Worm (Caenorhabditis elegans) whole organism, young adult: Measurements from ENCODE around the gene ZK795.3.
A peak's percentile ranks its signal among the peaks of the same experiment; 100 is the strongest.

Experiments used
- B0019.2 ChIP-seq: fragments of 200-800 bp; sonication (Bioruptor generic); conservative IDR thresholded peaks from 2 replicates; pipeline ENCODE4 v1.3.6; 2022; ENCODE audit warnings: missing genetic modification reagents, missing genetic modification characterization, missing compliant biosample characterization
- B0261.1 ChIP-seq: sonication (generic microtip); optimal IDR thresholded peaks from 2 replicates; lab custom pipeline; 2016; ENCODE audit warnings: mild to moderate bottlenecking, missing genetic modification characterization, moderate library complexity, missing compliant biosample characterization
- D2030.7 ChIP-seq: fragments of 200-800 bp; sonication (Bioruptor generic); IDR thresholded peaks from 2 replicates; pipeline ENCODE4 v1.3.6; 2022; ENCODE audit warnings: missing genetic modification reagents, missing genetic modification characterization, missing compliant biosample characterization
- F52B5.7 ChIP-seq: sonication (generic microtip); optimal IDR thresholded peaks from 2 replicates; lab custom pipeline; 2016; ENCODE audit warnings: mild to moderate bottlenecking, missing genetic modification characterization, missing compliant biosample characterization
- F57A8.1 ChIP-seq: fragments of 200-800 bp; sonication (Bioruptor generic); optimal IDR thresholded peaks from 2 replicates; lab custom pipeline; 2018; ENCODE audit warnings: mild to moderate bottlenecking, missing genetic modification characterization, moderate library complexity, missing compliant biosample characterization
- T26A5.8 ChIP-seq: sonication (generic microtip); optimal IDR thresholded peaks from 2 replicates; lab custom pipeline; 2016; ENCODE audit warnings: missing genetic modification characterization, missing compliant biosample characterization
- Y53F4B.3 ChIP-seq: fragments of 200-800 bp; sonication (Bioruptor generic); IDR thresholded peaks from 2 replicates; pipeline ENCODE4 v1.3.6; 2022; ENCODE audit warnings: missing genetic modification reagents, missing genetic modification characterization, missing compliant biosample characterization
- Y53G8AR.9 ChIP-seq: fragments of 200-800 bp; sonication (Bioruptor generic); conservative IDR thresholded peaks from 2 replicates; pipeline ENCODE4 v1.3.6; 2022; ENCODE audit warnings: missing genetic modification reagents, missing genetic modification characterization, missing compliant biosample characterization
- Y67H2A.10 ChIP-seq: fragments of 200-800 bp; sonication (Bioruptor generic); conservative IDR thresholded peaks from 2 replicates; pipeline ENCODE4 v1.3.6; 2022; ENCODE audit warnings: missing genetic modification reagents, missing genetic modification characterization, missing compliant biosample characterization
- aptf-2 ChIP-seq: fragments of 200-800 bp; sonication (Bioruptor generic); conservative IDR thresholded peaks from 2 replicates; pipeline ENCODE4 v1.3.6; 2022; ENCODE audit warnings: missing genetic modification reagents, missing genetic modification characterization, missing compliant biosample characterization
- aptf-3 ChIP-seq: fragments of 200-800 bp; sonication (Bioruptor generic); IDR thresholded peaks from 2 replicates; pipeline ENCODE4 v1.3.6; 2022; ENCODE audit warnings: missing genetic modification characterization, missing compliant biosample characterization
- athp-1 ChIP-seq: sonication (generic microtip); optimal IDR thresholded peaks from 2 replicates; lab custom pipeline; 2017; ENCODE audit warnings: mild to moderate bottlenecking, missing genetic modification characterization, missing compliant biosample characterization
- attf-6 ChIP-seq: fragments of 200-800 bp; sonication (Bioruptor generic); IDR thresholded peaks from 2 replicates; pipeline ENCODE4 v1.3.6; 2022; ENCODE audit warnings: missing genetic modification reagents, missing genetic modification characterization, missing compliant biosample characterization
- bed-1 ChIP-seq: fragments of 200-800 bp; sonication (Bioruptor generic); IDR thresholded peaks from 2 replicates; pipeline ENCODE4 v1.3.6; 2022; ENCODE audit warnings: missing genetic modification reagents, missing genetic modification characterization, missing compliant biosample characterization
- bed-2 ChIP-seq: fragments of 200-800 bp; sonication (Bioruptor generic); IDR thresholded peaks from 2 replicates; pipeline ENCODE4 v1.3.6; 2022; ENCODE audit warnings: missing genetic modification reagents, missing genetic modification characterization, missing compliant biosample characterization
- ccch-3 ChIP-seq: fragments of 200-800 bp; sonication (Bioruptor generic); optimal IDR thresholded peaks from 2 replicates; lab custom pipeline; 2018; ENCODE audit warnings: mild to moderate bottlenecking, missing genetic modification characterization, missing compliant biosample characterization
- ceh-100 ChIP-seq: fragments of 200-800 bp; sonication (Bioruptor generic); IDR thresholded peaks from 2 replicates; pipeline ENCODE4 v1.3.6; 2022; ENCODE audit warnings: missing genetic modification reagents, missing genetic modification characterization, missing compliant biosample characterization
- ceh-27 ChIP-seq: fragments of 200-800 bp; sonication (Bioruptor generic); optimal IDR thresholded peaks from 2 replicates; lab custom pipeline; 2018; ENCODE audit warnings: mild to moderate bottlenecking, missing genetic modification characterization, moderate library complexity, missing compliant biosample characterization
- dox-1 ChIP-seq: fragments of 200-800 bp; sonication (Bioruptor generic); IDR thresholded peaks from 2 replicates; pipeline ENCODE4 v1.3.6; 2022; ENCODE audit warnings: missing genetic modification reagents, missing genetic modification characterization, missing compliant biosample characterization
- egl-18 ChIP-seq: fragments of 200-800 bp; sonication (Bioruptor generic); IDR thresholded peaks from 2 replicates; pipeline ENCODE4 v1.3.6; 2022; ENCODE audit warnings: missing genetic modification reagents, missing genetic modification characterization, missing compliant biosample characterization
- egrh-3 ChIP-seq: fragments of 200-800 bp; sonication (Bioruptor generic); IDR thresholded peaks from 2 replicates; pipeline ENCODE4 v1.3.6; 2022; ENCODE audit warnings: missing genetic modification reagents, missing genetic modification characterization, missing compliant biosample characterization
- ets-4 ChIP-seq: fragments of 200-800 bp; sonication (Bioruptor generic); optimal IDR thresholded peaks from 2 replicates; lab custom pipeline; 2018; ENCODE audit warnings: mild to moderate bottlenecking, missing genetic modification characterization, missing compliant biosample characterization
- fkh-3 ChIP-seq: sonication (generic microtip); optimal IDR thresholded peaks from 2 replicates; lab custom pipeline; 2016; ENCODE audit warnings: mild to moderate bottlenecking, missing genetic modification characterization, missing compliant biosample characterization
- him-1 ChIP-seq: sonication (generic microtip); optimal IDR thresholded peaks from 2 replicates; lab custom pipeline; 2016; ENCODE audit warnings: missing genotype, missing genetic modification reagents, missing genetic modification characterization, missing compliant biosample characterization
- hlh-26 ChIP-seq: fragments of 200-800 bp; sonication (Bioruptor generic); conservative IDR thresholded peaks from 2 replicates; pipeline ENCODE4 v1.3.6; 2022; ENCODE audit warnings: missing genetic modification reagents, missing genetic modification characterization, missing compliant biosample characterization
- hsf-1 ChIP-seq: fragments of 200-800 bp; sonication (Bioruptor generic); IDR thresholded peaks from 2 replicates; pipeline ENCODE4 v1.3.6; 2022; ENCODE audit warnings: missing genetic modification reagents, missing genetic modification characterization, missing compliant biosample characterization
- let-526 ChIP-seq: fragments of 200-800 bp; sonication (Bioruptor generic); IDR thresholded peaks from 2 replicates; pipeline ENCODE4 v1.3.6; 2022; ENCODE audit warnings: missing genetic modification reagents, missing genetic modification characterization, missing compliant biosample characterization
- let-607 ChIP-seq, 2 experiments: fragments of 200-800 bp in 1 of 2; sonication (Bioruptor generic) in 1 of 2; sonication (generic microtip) in 1 of 2; optimal IDR thresholded peaks; 2 replicates each; lab custom pipeline; 2016 to 2018; ENCODE audit warnings: mild to moderate bottlenecking in 2 of 2, missing compliant biosample characterization in 2 of 2, missing genetic modification characterization in 2 of 2, moderate library complexity in 2 of 2, missing genotype in 1 of 2
- lir-1 ChIP-seq: fragments of 200-800 bp; sonication (Bioruptor generic); conservative IDR thresholded peaks from 2 replicates; pipeline ENCODE4 v1.3.6; 2022; ENCODE audit warnings: missing genetic modification reagents, missing genetic modification characterization, missing compliant biosample characterization
- lsl-1 ChIP-seq: fragments of 200-800 bp; sonication (Bioruptor generic); optimal IDR thresholded peaks from 2 replicates; lab custom pipeline; 2018; ENCODE audit warnings: mild to moderate bottlenecking, missing genetic modification characterization, moderate library complexity, missing compliant biosample characterization
- madf-8 ChIP-seq: fragments of 200-800 bp; sonication (Bioruptor generic); conservative IDR thresholded peaks from 2 replicates; pipeline ENCODE4 v1.3.6; 2022; ENCODE audit warnings: missing genetic modification reagents, missing genetic modification characterization, missing compliant biosample characterization
- nfya-1 ChIP-seq: sonication (generic microtip); optimal IDR thresholded peaks from 2 replicates; lab custom pipeline; 2017; ENCODE audit warnings: antibody characterized with exemption, missing compliant biosample characterization, missing genetic modification characterization, borderline replicate concordance; ENCODE audit not compliant: insufficient read depth
- nfya-2 ChIP-seq: fragments of 200-800 bp; sonication (Bioruptor generic); IDR thresholded peaks from 2 replicates; pipeline ENCODE4 v1.3.6; 2022; ENCODE audit warnings: missing genetic modification reagents, missing genetic modification characterization, missing compliant biosample characterization
- nfyb-1 ChIP-seq: fragments of 200-800 bp; sonication (Bioruptor generic); IDR thresholded peaks from 2 replicates; pipeline ENCODE4 v1.3.6; 2022; ENCODE audit warnings: missing genetic modification reagents, missing genetic modification characterization, missing compliant biosample characterization
- nhr-80 ChIP-seq: sonication (generic microtip); optimal IDR thresholded peaks from 2 replicates; lab custom pipeline; 2016; ENCODE audit warnings: missing genetic modification characterization, missing compliant biosample characterization
- pha-4 ChIP-seq: fragments of 150-350 bp; sonication (generic microtip); optimal IDR thresholded peaks from 2 replicates; lab custom pipeline; 2014; ENCODE audit warnings: missing biosample characterization, missing genetic modification reagents, missing genetic modification characterization
- repo-1 ChIP-seq: sonication (generic microtip); optimal IDR thresholded peaks from 2 replicates; lab custom pipeline; 2017; ENCODE audit warnings: mild to moderate bottlenecking, missing genetic modification characterization, missing compliant biosample characterization
- rpc-1 ChIP-seq, 2 experiments: fragments of 150-350 bp in 1 of 2; sonication (generic microtip) in 1 of 2; optimal IDR thresholded peaks; 2 replicates each; lab custom pipeline; 2014 to 2018; ENCODE audit warnings: missing biosample characterization in 1 of 2, missing genetic modification characterization in 1 of 2, missing genetic modification reagents in 1 of 2, missing genotype in 1 of 2
- sea-2 ChIP-seq: fragments of 200-800 bp; sonication (Bioruptor generic); IDR thresholded peaks from 2 replicates; pipeline ENCODE4 v1.3.6; 2022; ENCODE audit warnings: missing genetic modification characterization, missing compliant biosample characterization
- snpc-1.3 ChIP-seq: sonication (generic microtip); optimal IDR thresholded peaks from 2 replicates; lab custom pipeline; 2017; ENCODE audit warnings: missing genetic modification characterization, mild to moderate bottlenecking, missing compliant biosample characterization, antibody characterized with exemption, moderate library complexity, missing genotype, missing genetic modification reagents; ENCODE audit not compliant: insufficient read depth
- sptf-2 ChIP-seq: fragments of 200-800 bp; sonication (Bioruptor generic); optimal IDR thresholded peaks from 2 replicates; lab custom pipeline; 2018; ENCODE audit warnings: mild to moderate bottlenecking, missing genetic modification characterization, missing compliant biosample characterization
- tlf-1 ChIP-seq: fragments of 200-800 bp; sonication (Bioruptor generic); optimal IDR thresholded peaks from 2 replicates; lab custom pipeline; 2018; ENCODE audit warnings: mild to moderate bottlenecking, missing genetic modification characterization, missing compliant biosample characterization
- xnd-1 ChIP-seq: sonication (generic microtip); optimal IDR thresholded peaks from 2 replicates; lab custom pipeline; 2016; ENCODE audit warnings: missing genotype, missing genetic modification reagents, missing genetic modification characterization, missing compliant biosample characterization
- ztf-22 ChIP-seq: fragments of 200-800 bp; sonication (Bioruptor generic); optimal IDR thresholded peaks from 2 replicates; lab custom pipeline; 2018; ENCODE audit warnings: mild to moderate bottlenecking, missing genetic modification characterization, moderate library complexity, missing compliant biosample characterization

Gene ZK795.3

ce11 chrIV:12565933-12566540 is 6.9 kb downstream of the ZK795.3 start, which contains the start of gene eak-7:
eak-7 (minus strand) TSS chrIV:12565983.
- TF ChIP-seq T26A5.8 (tag; lab: Kevin White, UChicago) (no peak), hsf-1 (0 out of 2 replicates have a peak, but pooled peaks have one; percentile 28)
- TF ChIP-seq, all 124 proteins: peak for 1

DNA sequence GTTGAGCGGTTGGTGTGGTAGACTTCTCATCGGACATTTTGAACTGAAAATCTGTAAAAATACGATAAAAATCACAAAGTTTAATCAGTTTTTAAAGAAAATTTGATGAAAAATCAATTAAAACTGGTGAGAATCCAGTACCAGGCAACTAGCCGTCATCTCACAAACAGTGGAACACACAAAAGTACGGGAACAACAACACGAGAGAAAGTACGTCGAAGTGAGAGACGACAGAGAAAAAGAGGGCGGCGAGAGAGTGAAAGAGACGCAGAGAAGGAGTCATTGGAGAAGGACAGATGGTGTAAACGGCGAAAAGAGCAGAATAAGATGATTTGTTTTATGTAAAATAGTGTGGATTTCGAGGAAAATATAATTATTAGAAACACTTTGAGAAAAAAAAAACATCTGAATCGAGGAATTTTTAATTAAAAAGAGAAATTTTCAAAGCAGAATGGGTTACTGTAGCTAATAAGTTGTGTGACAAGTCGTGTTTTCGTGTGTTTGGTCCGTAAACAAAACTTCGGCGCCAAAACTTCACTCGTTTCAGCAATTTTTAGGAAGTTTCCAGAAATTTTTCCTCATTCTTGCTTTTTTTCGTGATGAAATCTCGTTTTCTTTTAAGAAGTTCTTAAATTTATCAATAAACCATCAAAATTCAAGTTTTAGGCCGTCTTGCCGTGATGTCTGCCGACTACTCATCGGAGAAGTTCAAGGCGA is 8.2 kb downstream of the ZK795.3 start, which contains the start of the genes hsb-1 and let-99:
Gene hsb-1, minus strand, starts transcription at position 51 of the 717 bp plus-strand sequence.
Gene let-99, plus strand, starts transcription at position 667 of the 717 bp plus-strand sequence.
- TF ChIP-seq lsl-1 (GFP tag; lab: Kevin White, UChicago): peak; percentile 91
- no peak for TF ChIP-seq nfya-2
- TF ChIP-seq egl-18: no peak
- TF ChIP-seq D2030.7 (GFP tag; lab: Robert Waterston, UW): peak; percentile 60; the same call in 1 of the 2 replicates
- no peak for TF ChIP-seq aptf-2 (GFP tag; lab: Robert Waterston, UW)
- TF ChIP-seq nhr-80 (tag; lab: Kevin White, UChicago): no peak
- no peak for TF ChIP-seq ceh-100 (GFP tag; lab: Robert Waterston, UW)
- TF ChIP-seq let-607 (tag; optimal IDR thresholded peaks at IDR 0.05; lab: Kevin White, UChicago): no peak
- TF ChIP-seq B0019.2: no peak
- no peak for TF ChIP-seq bed-2 (GFP tag; lab: Robert Waterston, UW)
- TF ChIP-seq rpc-1 (optimal IDR thresholded peaks at IDR 0.05; lab: Kevin White, UChicago): no peak
- TF ChIP-seq rpc-1 (tag; optimal IDR thresholded peaks at IDR 0.05; lab: Kevin White, UChicago): no peak
- no peak for TF ChIP-seq ccch-3 (GFP tag; lab: Kevin White, UChicago)
- no peak for TF ChIP-seq sea-2
- TF ChIP-seq hlh-26 (GFP tag; lab: Robert Waterston, UW): no peak
- TF ChIP-seq pha-4 (tag; lab: Kevin White, UChicago): no peak
- TF ChIP-seq tlf-1 (GFP tag; lab: Kevin White, UChicago): peak; percentile 22
- TF ChIP-seq athp-1 (tag; lab: Kevin White, UChicago): no peak
- TF ChIP-seq F52B5.7 (tag; lab: Kevin White, UChicago): no peak
- no peak for TF ChIP-seq bed-1 (GFP tag; lab: Robert Waterston, UW)
- no peak for TF ChIP-seq aptf-3 (GFP tag; lab: Robert Waterston, UW)
- TF ChIP-seq egrh-3 (GFP tag; lab: Robert Waterston, UW): no peak
- TF ChIP-seq Y53G8AR.9 (GFP tag; lab: Robert Waterston, UW): no peak
- TF ChIP-seq repo-1 (tag; lab: Kevin White, UChicago): no peak
- no peak for TF ChIP-seq sptf-2 (GFP tag; lab: Kevin White, UChicago)
- TF ChIP-seq lir-1 (GFP tag; lab: Robert Waterston, UW): no peak
- no peak for TF ChIP-seq fkh-3
- TF ChIP-seq ets-4: no peak
- TF ChIP-seq xnd-1 (tag; lab: Kevin White, UChicago): peak; percentile 91
- no peak for TF ChIP-seq B0261.1 (tag; lab: Kevin White, UChicago)
- peak; percentile 59; the same call in 1 of the 2 replicates for TF ChIP-seq attf-6 (GFP tag; lab: Robert Waterston, UW)
- no peak for TF ChIP-seq Y53F4B.3 (GFP tag; lab: Robert Waterston, UW)
- TF ChIP-seq snpc-1.3 (tag; lab: Kevin White, UChicago): peak; percentile 61
- no peak for TF ChIP-seq nfya-1 (tag; lab: Kevin White, UChicago)
- TF ChIP-seq hsf-1: peak; percentile 95
- no peak for TF ChIP-seq him-1 (tag; lab: Kevin White, UChicago)
- TF ChIP-seq madf-8 (GFP tag; lab: Robert Waterston, UW): peak; percentile 58
- TF ChIP-seq F57A8.1 (GFP tag; lab: Kevin White, UChicago): no peak
- peak; percentile 58 for TF ChIP-seq dox-1 (GFP tag; lab: Robert Waterston, UW)
- TF ChIP-seq ceh-27 (GFP tag; lab: Kevin White, UChicago): no peak
- no peak for TF ChIP-seq ztf-22 (GFP tag; lab: Kevin White, UChicago)
- TF ChIP-seq let-526 (GFP tag; lab: Robert Waterston, UW): no peak
- no peak for TF ChIP-seq Y67H2A.10 (GFP tag; lab: Robert Waterston, UW)
- TF ChIP-seq nfyb-1 (GFP tag; lab: Robert Waterston, UW): no peak
